Worm (Caenorhabditis elegans) whole organism, young adult: ENCODE data around the gene T13B5.9.
A peak's percentile ranks its signal among the peaks of the same experiment; 100 is the strongest.

Experiments
- B0336.3 ChIP-seq: fragments of 200-800 bp; sonication (Bioruptor generic); IDR thresholded peaks from 2 replicates; pipeline ENCODE4 v1.3.6; 2022; ENCODE audit warnings: missing genetic modification characterization, missing compliant biosample characterization
- K11D2.4 ChIP-seq: fragments of 200-800 bp; sonication (Bioruptor generic); IDR thresholded peaks from 2 replicates; pipeline ENCODE4 v1.3.6; 2022; ENCODE audit warnings: missing genetic modification reagents, missing genetic modification characterization, missing compliant biosample characterization
- Y53G8AR.9 ChIP-seq: fragments of 200-800 bp; sonication (Bioruptor generic); conservative IDR thresholded peaks from 2 replicates; pipeline ENCODE4 v1.3.6; 2022; ENCODE audit warnings: missing genetic modification reagents, missing genetic modification characterization, missing compliant biosample characterization
- ZK185.1 ChIP-seq: sonication (generic microtip); optimal IDR thresholded peaks from 2 replicates; lab custom pipeline; 2016; ENCODE audit warnings: mild to moderate bottlenecking, missing genetic modification characterization, missing compliant biosample characterization; ENCODE audit not compliant: poor library complexity, severe bottlenecking
- atf-7 ChIP-seq: sonication (generic microtip); optimal IDR thresholded peaks from 2 replicates; lab custom pipeline; 2017; ENCODE audit warnings: mild to moderate bottlenecking, missing genetic modification characterization, missing compliant biosample characterization
- attf-5 ChIP-seq: fragments of 200-800 bp; sonication (Bioruptor generic); optimal IDR thresholded peaks from 2 replicates; lab custom pipeline; 2018; ENCODE audit warnings: mild to moderate bottlenecking, missing genetic modification characterization, missing compliant biosample characterization
- cebp-1 ChIP-seq, 2 experiments: fragments of 200-800 bp in 1 of 2; sonication (Bioruptor generic) in 1 of 2; sonication (generic microtip) in 1 of 2; IDR thresholded peaks in 1 of 2; optimal IDR thresholded peaks in 1 of 2; 2 replicates each; pipeline versions ENCODE4 v1.3.6 to Lab custom; 2017 to 2022; ENCODE audit warnings: missing compliant biosample characterization in 2 of 2, missing genetic modification characterization in 2 of 2, mild to moderate bottlenecking in 1 of 2, missing genetic modification reagents in 1 of 2, moderate library complexity in 1 of 2
- ceh-27 ChIP-seq: fragments of 200-800 bp; sonication (Bioruptor generic); optimal IDR thresholded peaks from 2 replicates; lab custom pipeline; 2018; ENCODE audit warnings: mild to moderate bottlenecking, missing genetic modification characterization, moderate library complexity, missing compliant biosample characterization
- ceh-58 ChIP-seq: fragments of 200-800 bp; sonication (Bioruptor generic); IDR thresholded peaks from 2 replicates; pipeline ENCODE4 v1.3.6; 2022; ENCODE audit warnings: missing genetic modification characterization, missing compliant biosample characterization
- chd-7 ChIP-seq: sonication (generic microtip); optimal IDR thresholded peaks from 2 replicates; lab custom pipeline; 2016; ENCODE audit warnings: mild to moderate bottlenecking, missing genetic modification characterization, moderate library complexity, missing compliant biosample characterization
- egrh-3 ChIP-seq: fragments of 200-800 bp; sonication (Bioruptor generic); IDR thresholded peaks from 2 replicates; pipeline ENCODE4 v1.3.6; 2022; ENCODE audit warnings: missing genetic modification reagents, missing genetic modification characterization, missing compliant biosample characterization
- ekl-4 ChIP-seq: fragments of 200-800 bp; sonication (Bioruptor generic); IDR thresholded peaks from 2 replicates; pipeline ENCODE4 v1.3.6; 2022; ENCODE audit warnings: missing genetic modification reagents, missing genetic modification characterization, missing compliant biosample characterization
- hsf-1 ChIP-seq: fragments of 200-800 bp; sonication (Bioruptor generic); IDR thresholded peaks from 2 replicates; pipeline ENCODE4 v1.3.6; 2022; ENCODE audit warnings: missing genetic modification reagents, missing genetic modification characterization, missing compliant biosample characterization
- lag-1 ChIP-seq: fragments of 200-800 bp; sonication (Bioruptor generic); IDR thresholded peaks from 2 replicates; pipeline ENCODE4 v1.3.6; 2022; ENCODE audit warnings: missing genetic modification reagents, missing genetic modification characterization, missing compliant biosample characterization
- lin-26 ChIP-seq: fragments of 200-800 bp; sonication (Bioruptor generic); IDR thresholded peaks from 2 replicates; pipeline ENCODE4 v1.3.6; 2022; ENCODE audit warnings: missing genetic modification reagents, missing genetic modification characterization, missing compliant biosample characterization
- lin-40 ChIP-seq: sonication (generic microtip); optimal IDR thresholded peaks from 2 replicates; lab custom pipeline; 2016; ENCODE audit warnings: missing genetic modification characterization, mild to moderate bottlenecking, missing compliant biosample characterization, missing genotype, missing genetic modification reagents
- mcd-1 ChIP-seq: fragments of 200-800 bp; sonication (Bioruptor generic); IDR thresholded peaks from 2 replicates; pipeline ENCODE4 v1.3.6; 2022; ENCODE audit warnings: missing genetic modification reagents, missing genetic modification characterization, missing compliant biosample characterization
- mxl-1 ChIP-seq: sonication (generic microtip); optimal IDR thresholded peaks from 2 replicates; lab custom pipeline; 2016; ENCODE audit warnings: missing genetic modification characterization, missing compliant biosample characterization
- nfya-1 ChIP-seq: sonication (generic microtip); optimal IDR thresholded peaks from 2 replicates; lab custom pipeline; 2017; ENCODE audit warnings: antibody characterized with exemption, missing compliant biosample characterization, missing genetic modification characterization, borderline replicate concordance; ENCODE audit not compliant: insufficient read depth
- nhr-179 ChIP-seq: sonication (generic microtip); optimal IDR thresholded peaks from 2 replicates; lab custom pipeline; 2016; ENCODE audit warnings: mild to moderate bottlenecking, missing genetic modification characterization, missing compliant biosample characterization
- nhr-27 ChIP-seq: fragments of 200-800 bp; sonication (Bioruptor generic); optimal IDR thresholded peaks from 2 replicates; lab custom pipeline; 2018; ENCODE audit warnings: mild to moderate bottlenecking, missing genetic modification characterization, moderate library complexity, missing compliant biosample characterization
- nhr-80 ChIP-seq: sonication (generic microtip); optimal IDR thresholded peaks from 2 replicates; lab custom pipeline; 2016; ENCODE audit warnings: missing genetic modification characterization, missing compliant biosample characterization
- pbrm-1 ChIP-seq: fragments of 200-800 bp; sonication (Bioruptor generic); IDR thresholded peaks from 2 replicates; pipeline ENCODE4 v1.3.6; 2022; ENCODE audit warnings: missing genetic modification reagents, missing genetic modification characterization, missing compliant biosample characterization
- pha-4 ChIP-seq: fragments of 150-350 bp; sonication (generic microtip); optimal IDR thresholded peaks from 2 replicates; lab custom pipeline; 2014; ENCODE audit warnings: missing biosample characterization, missing genetic modification reagents, missing genetic modification characterization
- rec-8 ChIP-seq, 2 experiments: sonication (generic microtip); optimal IDR thresholded peaks; 2 replicates each; lab custom pipeline; 2016; ENCODE audit warnings: mild to moderate bottlenecking in 2 of 2, missing genetic modification characterization in 2 of 2, missing genetic modification reagents in 2 of 2, missing genotype in 2 of 2, missing biosample characterization in 1 of 2, missing compliant biosample characterization in 1 of 2, moderate library complexity in 1 of 2
- snpc-1.3 ChIP-seq: sonication (generic microtip); optimal IDR thresholded peaks from 2 replicates; lab custom pipeline; 2017; ENCODE audit warnings: missing genetic modification characterization, mild to moderate bottlenecking, missing compliant biosample characterization, antibody characterized with exemption, moderate library complexity, missing genotype, missing genetic modification reagents; ENCODE audit not compliant: insufficient read depth
- tbp1 ChIP-seq: fragments of 200-800 bp; sonication (Bioruptor generic); optimal IDR thresholded peaks from 2 replicates; lab custom pipeline; 2018; ENCODE audit warnings: mild to moderate bottlenecking, missing genetic modification characterization, missing compliant biosample characterization
- tlf-1 ChIP-seq: fragments of 200-800 bp; sonication (Bioruptor generic); optimal IDR thresholded peaks from 2 replicates; lab custom pipeline; 2018; ENCODE audit warnings: mild to moderate bottlenecking, missing genetic modification characterization, missing compliant biosample characterization
- zfh-2 ChIP-seq: fragments of 200-800 bp; sonication (Bioruptor generic); conservative IDR thresholded peaks from 2 replicates; pipeline ENCODE4 v1.3.6; 2022; ENCODE audit warnings: missing genetic modification reagents, missing genetic modification characterization, missing compliant biosample characterization
- ztf-26 ChIP-seq: sonication (generic microtip); optimal IDR thresholded peaks from 2 replicates; lab custom pipeline; 2017; ENCODE audit warnings: missing genetic modification characterization, missing compliant biosample characterization
- ztf-28 ChIP-seq: fragments of 200-800 bp; sonication (Bioruptor generic); IDR thresholded peaks from 2 replicates; pipeline ENCODE4 v1.3.6; 2022; ENCODE audit warnings: missing genetic modification reagents, missing genetic modification characterization, missing compliant biosample characterization

T13B5.9 gene

ce11 chrII:1152732-1153131, 48.4 kb upstream of the T13B5.9 start (continued):
- TF ChIP-seq lin-40 (tag; lab: Kevin White, UChicago) (no peak), mxl-1 (tag; lab: Kevin White, UChicago) (no peak), tlf-1 (no peak), ekl-4 (GFP tag; lab: Robert Waterston, UW) (peak; percentile 42; the same call in 1 of the 2 replicates)
- TF ChIP-seq, all 124 proteins: peak for 13

ce11 chrII:1151810-1152209, 47.5 kb upstream of the T13B5.9 start:
- no peak for TF ChIP-seq cebp-1 (GFP tag; IDR thresholded peaks at IDR 0.05; lab: Robert Waterston, UW)
- no peak for TF ChIP-seq cebp-1 (tag; optimal IDR thresholded peaks at IDR 0.05; lab: Kevin White, UChicago)
- TF ChIP-seq hsf-1 (GFP tag; lab: Robert Waterston, UW), result no peak
- TF ChIP-seq ztf-28 (GFP tag; lab: Robert Waterston, UW), result no peak

ce11 chrII:1149390-1149789, 45.1 kb upstream of the T13B5.9 start:
- TF ChIP-seq zfh-2 (GFP tag; lab: Robert Waterston, UW) (0 out of 2 replicates have a peak, but pooled peaks have one; percentile 56), snpc-1.3 (tag; lab: Kevin White, UChicago) (no peak), egrh-3 (GFP tag; lab: Robert Waterston, UW) (0 out of 2 replicates have a peak, but pooled peaks have one; percentile 6), nhr-179 (tag; lab: Kevin White, UChicago) (peak; percentile 37), K11D2.4 (GFP tag; lab: Robert Waterston, UW) (no peak), ZK185.1 (tag; lab: Kevin White, UChicago) (no peak), nfya-1 (tag; lab: Kevin White, UChicago) (no peak), chd-7 (no peak)

ce11 chrII:1143173-1143738, 38.9 kb upstream of the T13B5.9 start:
- no peak for TF ChIP-seq rec-8 (tag; optimal IDR thresholded peaks at IDR 0.05; lab: Kevin White, UChicago)
- peak; percentile 43 for TF ChIP-seq nhr-80 (tag; lab: Kevin White, UChicago)
- TF ChIP-seq attf-5 (GFP tag; lab: Kevin White, UChicago), result no peak
- TF ChIP-seq atf-7 (tag; lab: Kevin White, UChicago), result peak; percentile 88
- no peak; the same call in 1 of the 2 replicates for TF ChIP-seq lin-26 (GFP tag; lab: Robert Waterston, UW)
- TF ChIP-seq lag-1 (GFP tag; lab: Robert Waterston, UW), result no peak
- TF ChIP-seq lin-40 (tag; lab: Kevin White, UChicago), result no peak
- no peak for TF ChIP-seq pha-4 (tag; lab: Kevin White, UChicago)
- TF ChIP-seq pbrm-1 (GFP tag; lab: Robert Waterston, UW), result no peak
- TF ChIP-seq nhr-27 (tag; lab: Kevin White, UChicago), result no peak
- TF ChIP-seq cebp-1 (GFP tag; IDR thresholded peaks at IDR 0.05; lab: Robert Waterston, UW), result no peak
- peak; percentile 7 for TF ChIP-seq cebp-1 (tag; optimal IDR thresholded peaks at IDR 0.05; lab: Kevin White, UChicago)
- no peak for TF ChIP-seq tbp1 (GFP tag; lab: Kevin White, UChicago)
- 0 out of 2 replicates have a peak, but pooled peaks have one; percentile 53 for TF ChIP-seq Y53G8AR.9

ce11 chrII:1141720-1142574, 37.6 kb upstream of the T13B5.9 start:
- TF ChIP-seq B0336.3 (GFP tag; lab: Robert Waterston, UW) (peak; percentile 32; the same call in 1 of the 2 replicates), ceh-58 (GFP tag; lab: Robert Waterston, UW) (no peak), ztf-26 (tag; lab: Kevin White, UChicago) (peak; percentile 20), ceh-27 (GFP tag; lab: Kevin White, UChicago) (no peak), Y53G8AR.9 (0 out of 2 replicates have a peak, but pooled peaks have one; percentile 37), zfh-2 (GFP tag; lab: Robert Waterston, UW) (peak; percentile 85), mcd-1 (GFP tag; lab: Robert Waterston, UW) (0 out of 2 replicates have a peak, but pooled peaks have one; percentile 5)
